Fruit fly (Drosophila melanogaster) whole organism, embryonic: Measurements from ENCODE around the gene Rrp45.

Experiments
- Asciz ChIP-seq: fragments of 200-800 bp; sonication (Bioruptor generic); optimal IDR thresholded peaks from 2 replicates; lab custom pipeline; 2017; ENCODE audit warnings: missing biosample characterization, mild to moderate bottlenecking, missing genetic modification characterization, missing genetic modification reagents
- CG10274 ChIP-seq: fragments of 200-800 bp; sonication (Bioruptor generic); optimal IDR thresholded peaks from 3 replicates; lab custom pipeline; 2017; ENCODE audit warnings: missing biosample characterization, mild to moderate bottlenecking, missing genetic modification characterization
- CG10366 ChIP-seq: fragments of 200-800 bp; sonication (Bioruptor generic); IDR thresholded peaks from 2 replicates; pipeline ENCODE4 v1.3.6; 2022; ENCODE audit warnings: missing biosample characterization, missing genetic modification characterization
- CG11093 ChIP-seq: fragments of 200-800 bp; sonication (Bioruptor generic); IDR thresholded peaks from 3 replicates; pipeline ENCODE4 v1.3.6; 2022; ENCODE audit warnings: missing biosample characterization, missing genetic modification characterization
- CG11247 ChIP-seq: fragments of 200-800 bp; sonication (Bioruptor generic); IDR thresholded peaks from 2 replicates; pipeline ENCODE4 v1.3.6; 2022; ENCODE audit warnings: missing biosample characterization, missing genetic modification characterization
- CG11504 ChIP-seq: fragments of 200-800 bp; sonication (Bioruptor generic); optimal IDR thresholded peaks from 3 replicates; lab custom pipeline; 2019; ENCODE audit warnings: missing biosample characterization, mild to moderate bottlenecking, missing genetic modification characterization, moderate library complexity
- CG11695 ChIP-seq: fragments of 200-800 bp; sonication (Bioruptor generic); IDR thresholded peaks from 3 replicates; pipeline ENCODE4 v1.3.6; 2022; ENCODE audit warnings: missing biosample characterization, missing genetic modification characterization
- CG12104 ChIP-seq: fragments of 200-800 bp; sonication (Bioruptor generic); optimal IDR thresholded peaks from 3 replicates; lab custom pipeline; 2016; ENCODE audit warnings: missing biosample characterization, missing genetic modification characterization
- CG14965 ChIP-seq: fragments of 200-800 bp; sonication (Bioruptor generic); optimal IDR thresholded peaks from 2 replicates; lab custom pipeline; 2016; ENCODE audit warnings: missing biosample characterization, missing genetic modification characterization, borderline replicate concordance
- CG17361 ChIP-seq: fragments of 200-800 bp; sonication (Bioruptor generic); IDR thresholded peaks from 3 replicates; pipeline ENCODE4 v1.3.6; 2022; ENCODE audit warnings: missing biosample characterization, missing genetic modification characterization
- CG1792 ChIP-seq: fragments of 200-800 bp; sonication (Bioruptor generic); optimal IDR thresholded peaks from 2 replicates; lab custom pipeline; 2016; ENCODE audit warnings: missing biosample characterization, missing genetic modification characterization
- CG18262 ChIP-seq: fragments of 200-800 bp; optimal IDR thresholded peaks from 3 replicates; lab custom pipeline; 2019; ENCODE audit warnings: missing biosample characterization, mild to moderate bottlenecking, missing genetic modification characterization, moderate library complexity
- CG3065 ChIP-seq: fragments of 200-800 bp; sonication (Bioruptor generic); optimal IDR thresholded peaks from 2 replicates; lab custom pipeline; 2016; ENCODE audit warnings: missing biosample characterization, missing genetic modification characterization
- CG32532 ChIP-seq: fragments of 200-800 bp; sonication (Bioruptor generic); IDR thresholded peaks from 2 replicates; pipeline ENCODE4 v1.3.6; 2022; ENCODE audit warnings: missing biosample characterization, missing genetic modification characterization
- CG4730 ChIP-seq: fragments of 200-800 bp; sonication (Bioruptor generic); IDR thresholded peaks from 2 replicates; pipeline ENCODE4 v1.3.6; 2022; ENCODE audit warnings: missing biosample characterization, missing genetic modification characterization
- CG5245 ChIP-seq: fragments of 200-800 bp; sonication (Bioruptor generic); optimal IDR thresholded peaks from 3 replicates; lab custom pipeline; 2016; ENCODE audit warnings: missing biosample characterization, missing genetic modification characterization
- CG6683 ChIP-seq: fragments of 200-800 bp; sonication (Bioruptor generic); optimal IDR thresholded peaks from 2 replicates; lab custom pipeline; 2017; ENCODE audit warnings: missing biosample characterization, mild to moderate bottlenecking, missing genetic modification characterization, missing genetic modification reagents
- CG7745 ChIP-seq: fragments of 200-800 bp; sonication (Bioruptor generic); optimal IDR thresholded peaks from 2 replicates; lab custom pipeline; 2018; ENCODE audit warnings: missing biosample characterization, mild to moderate bottlenecking, missing genetic modification characterization, moderate library complexity
- CG8924 ChIP-seq: fragments of 200-800 bp; optimal IDR thresholded peaks from 3 replicates; lab custom pipeline; 2019; ENCODE audit warnings: missing biosample characterization, mild to moderate bottlenecking, missing genetic modification characterization, moderate library complexity
- Dip2 ChIP-seq: fragments of 200-800 bp; sonication (Bioruptor generic); IDR thresholded peaks from 2 replicates; pipeline ENCODE4 v1.3.6; 2022; ENCODE audit warnings: missing biosample characterization, missing genetic modification characterization
- Fer2 ChIP-seq: fragments of 200-800 bp; sonication (Bioruptor generic); optimal IDR thresholded peaks from 2 replicates; lab custom pipeline; 2018; ENCODE audit warnings: missing biosample characterization, mild to moderate bottlenecking, missing genetic modification characterization, moderate library complexity
- HLHmδ ChIP-seq: fragments of 200-800 bp; sonication (Bioruptor generic); optimal IDR thresholded peaks from 2 replicates; lab custom pipeline; 2018; ENCODE audit warnings: missing biosample characterization, mild to moderate bottlenecking, missing genetic modification characterization, moderate library complexity
- HmgZ ChIP-seq: fragments of 200-800 bp; sonication (Bioruptor generic); optimal IDR thresholded peaks from 2 replicates; lab custom pipeline; 2018; ENCODE audit warnings: missing biosample characterization, mild to moderate bottlenecking, missing genetic modification characterization
- Hr3 ChIP-seq: fragments of 200-800 bp; sonication (Bioruptor generic); optimal IDR thresholded peaks from 3 replicates; lab custom pipeline; 2016; ENCODE audit warnings: missing biosample characterization, missing genetic modification characterization
- Hr78 ChIP-seq, 2 experiments: fragments of 200-800 bp in 1 of 2; fragments of >200 bp in 1 of 2; sonication (Bioruptor generic) in 1 of 2; optimal IDR thresholded peaks; 2 replicates each; lab custom pipeline; 2017 to 2019; ENCODE audit warnings: missing biosample characterization in 2 of 2, missing genetic modification characterization in 2 of 2, mild to moderate bottlenecking in 1 of 2, moderate library complexity in 1 of 2
- Max ChIP-seq: fragments of 200-800 bp; sonication (Bioruptor generic); optimal IDR thresholded peaks from 2 replicates; lab custom pipeline; 2016; ENCODE audit warnings: missing biosample characterization, mild to moderate bottlenecking, missing genetic modification characterization
- Med ChIP-seq: fragments of 200-800 bp; sonication (Bioruptor generic); peaks from one replicate; lab custom pipeline; 2016; ENCODE audit warnings: missing biosample characterization, missing genetic modification characterization, mild to moderate bottlenecking, inconsistent platforms, moderate library complexity
- Mes4 ChIP-seq: fragments of 200-800 bp; sonication (Bioruptor generic); optimal IDR thresholded peaks from 2 replicates; lab custom pipeline; 2016; ENCODE audit warnings: missing biosample characterization, missing genetic modification characterization
- NK7.1 ChIP-seq: fragments of 200-800 bp; sonication (Bioruptor generic); optimal IDR thresholded peaks from 3 replicates; lab custom pipeline; 2016; ENCODE audit warnings: missing biosample characterization, missing genetic modification characterization
- Nf-YC ChIP-seq: fragments of 200-800 bp; optimal IDR thresholded peaks from 3 replicates; lab custom pipeline; 2019; ENCODE audit warnings: missing biosample characterization, mild to moderate bottlenecking, missing genetic modification characterization, moderate library complexity
- Ssrp ChIP-seq: fragments of 200-800 bp; sonication (Bioruptor generic); optimal IDR thresholded peaks from 2 replicates; lab custom pipeline; 2018; ENCODE audit warnings: missing biosample characterization, mild to moderate bottlenecking, missing genetic modification characterization, moderate library complexity
- amos ChIP-seq: fragments of 200-800 bp; sonication (Bioruptor generic); IDR thresholded peaks from 2 replicates; pipeline ENCODE4 v1.3.6; 2022; ENCODE audit warnings: missing biosample characterization, missing genetic modification characterization; ENCODE audit not compliant: partially characterized antibody
- ash1 ChIP-seq: fragments of 200-800 bp; sonication (Bioruptor generic); optimal IDR thresholded peaks from 2 replicates; lab custom pipeline; 2018; ENCODE audit warnings: missing biosample characterization, mild to moderate bottlenecking, missing genetic modification characterization
- crol ChIP-seq: fragments of 200-800 bp; sonication (Bioruptor generic); IDR thresholded peaks from 2 replicates; pipeline ENCODE4 v1.3.6; 2022; ENCODE audit warnings: missing biosample characterization, missing genetic modification characterization
- gem ChIP-seq: fragments of 200-800 bp; sonication (Bioruptor generic); optimal IDR thresholded peaks from 2 replicates; lab custom pipeline; 2019; ENCODE audit warnings: missing biosample characterization, mild to moderate bottlenecking, missing genetic modification characterization, moderate library complexity
- gfzf ChIP-seq: fragments of 200-800 bp; sonication (Bioruptor generic); optimal IDR thresholded peaks from 2 replicates; lab custom pipeline; 2016; ENCODE audit warnings: missing biosample characterization, mild to moderate bottlenecking, missing genetic modification characterization, moderate library complexity
- inv ChIP-seq: fragments of 200-800 bp; sonication (Bioruptor generic); IDR thresholded peaks from 2 replicates; pipeline ENCODE4 v1.3.6; 2022; ENCODE audit warnings: missing biosample characterization, missing genetic modification characterization; ENCODE audit not compliant: partially characterized antibody
- jigr1 ChIP-seq: fragments of 200-800 bp; sonication (Bioruptor generic); IDR thresholded peaks from 3 replicates; pipeline ENCODE4 v1.3.6; 2022; ENCODE audit warnings: missing biosample characterization, missing genetic modification characterization
- maf-S ChIP-seq: fragments of 200-800 bp; sonication (Bioruptor generic); optimal IDR thresholded peaks from 2 replicates; lab custom pipeline; 2016; ENCODE audit warnings: missing biosample characterization, missing genetic modification characterization
- nau ChIP-seq: fragments of 200-800 bp; sonication (Bioruptor generic); optimal IDR thresholded peaks from 3 replicates; lab custom pipeline; 2017; ENCODE audit warnings: missing biosample characterization, mild to moderate bottlenecking, missing genetic modification characterization, missing genetic modification reagents
- pita ChIP-seq: fragments of 200-800 bp; sonication (Bioruptor generic); optimal IDR thresholded peaks from 2 replicates; lab custom pipeline; 2017; ENCODE audit warnings: missing biosample characterization, mild to moderate bottlenecking, missing genetic modification characterization
- pnt ChIP-seq: fragments of 200-800 bp; sonication (Bioruptor generic); optimal IDR thresholded peaks from 3 replicates; lab custom pipeline; 2016; ENCODE audit warnings: missing biosample characterization, missing genetic modification characterization
- rib ChIP-seq: fragments of 200-800 bp; sonication (Bioruptor generic); IDR thresholded peaks from 2 replicates; pipeline ENCODE4 v1.3.6; 2022; ENCODE audit warnings: missing biosample characterization, missing genetic modification characterization
- run ChIP-seq: fragments of 200-800 bp; sonication (Bioruptor generic); optimal IDR thresholded peaks from 3 replicates; lab custom pipeline; 2018; ENCODE audit warnings: missing biosample characterization, mild to moderate bottlenecking, missing genetic modification characterization
- tap ChIP-seq: fragments of 200-800 bp; optimal IDR thresholded peaks from 3 replicates; lab custom pipeline; 2019; ENCODE audit warnings: missing biosample characterization, mild to moderate bottlenecking, missing genetic modification characterization, moderate library complexity
- toy ChIP-seq: fragments of 200-800 bp; sonication (Bioruptor generic); IDR thresholded peaks from 2 replicates; pipeline ENCODE4 v1.3.6; 2022; ENCODE audit warnings: missing biosample characterization, missing genetic modification characterization
- ttk ChIP-seq: fragments of 200-800 bp; sonication (Bioruptor generic); IDR thresholded peaks from 2 replicates; pipeline ENCODE4 v2.1.2; 2022; ENCODE audit warnings: missing biosample characterization, missing genetic modification characterization
- tup ChIP-seq: fragments of 200-800 bp; sonication (Bioruptor generic); optimal IDR thresholded peaks from 2 replicates; lab custom pipeline; 2016; ENCODE audit warnings: missing biosample characterization, mild to moderate bottlenecking, missing genetic modification characterization, moderate library complexity
- usp ChIP-seq: fragments of >200 bp; optimal IDR thresholded peaks from 2 replicates; lab custom pipeline; 2017; ENCODE audit warnings: missing biosample characterization, missing genetic modification characterization
- wor ChIP-seq: fragments of 200-800 bp; sonication (Bioruptor generic); IDR thresholded peaks from 2 replicates; pipeline ENCODE4 v1.3.6; 2022; ENCODE audit warnings: missing biosample characterization, missing genetic modification characterization
- zf30C ChIP-seq: fragments of 200-800 bp; sonication (Bioruptor generic); optimal IDR thresholded peaks from 3 replicates; lab custom pipeline; 2018; ENCODE audit warnings: missing biosample characterization, mild to moderate bottlenecking, missing genetic modification characterization

Rrp45 gene

dm6 chrX:16787416-16787900, 3.6 kb downstream of the Rrp45 start (continued):
- TF ChIP-seq CG32532 (GFP tag; lab: Robert Waterston, UW) (no peak), CG7745 (tag; lab: Kevin White, UChicago) (no peak), usp (GFP tag; lab: Kevin White, UChicago) (no peak), Dip2 (GFP tag; lab: Robert Waterston, UW) (no peak), CG10274 (GFP tag; lab: Kevin White, UChicago) (no peak), pnt (GFP tag; lab: Kevin White, UChicago) (no peak), crol (GFP tag; lab: Robert Waterston, UW) (no peak), CG11504 (tag; lab: Kevin White, UChicago) (no peak), gfzf (GFP tag; lab: Kevin White, UChicago) (peak; percentile 55), Hr3 (GFP tag; lab: Kevin White, UChicago) (no peak), Ssrp (tag; lab: Kevin White, UChicago) (no peak), CG18262 (tag; lab: Kevin White, UChicago) (no peak), HLHmδ (no peak), CG10366 (GFP tag; lab: Robert Waterston, UW) (no peak), Nf-YC (tag; lab: Kevin White, UChicago) (no peak), tap (tag; lab: Kevin White, UChicago) (no peak), NK7.1 (no peak), ash1 (no peak), Hr78 (GFP tag; optimal IDR thresholded peaks at IDR 0.05; lab: Kevin White, UChicago) (no peak), CG6683 (GFP tag; lab: Kevin White, UChicago) (no peak), CG5245 (GFP tag; lab: Kevin White, UChicago) (no peak), jigr1 (no peak), run (tag; lab: Kevin White, UChicago) (no peak), ttk (GFP tag; lab: Robert Waterston, UW) (no peak), CG4730 (GFP tag; lab: Robert Waterston, UW) (no peak), zf30C (GFP tag; lab: Kevin White, UChicago) (no peak), CG8924 (tag; lab: Kevin White, UChicago) (no peak), wor (GFP tag; lab: Robert Waterston, UW) (no peak), nau (GFP tag; lab: Kevin White, UChicago) (no peak), CG3065 (GFP tag; lab: Kevin White, UChicago) (no peak), Max (no peak), Asciz (no peak), CG11247 (GFP tag; lab: Robert Waterston, UW) (no peak), HmgZ (tag; lab: Kevin White, UChicago) (no peak), Med (GFP tag; lab: Kevin White, UChicago) (no peak), pita (GFP tag; lab: Kevin White, UChicago) (no peak), CG12104 (GFP tag; lab: Kevin White, UChicago) (no peak), Fer2 (tag; lab: Kevin White, UChicago) (no peak), toy (GFP tag; lab: Robert Waterston, UW) (no peak), rib (no peak), amos (GFP tag; lab: Robert Waterston, UW) (peak; percentile 69), Mes4 (GFP tag; lab: Kevin White, UChicago) (no peak), CG11093 (no peak), CG14965 (GFP tag; lab: Kevin White, UChicago) (no peak), inv (peak; percentile 51; the same call in 1 of the 2 replicates), CG11695 (GFP tag; lab: Robert Waterston, UW) (no peak), tup (GFP tag; lab: Kevin White, UChicago) (no peak), gem (tag; lab: Kevin White, UChicago) (peak; percentile 8), CG17361 (GFP tag; lab: Robert Waterston, UW) (0 out of 3 replicates have a peak, but pooled peaks have one; percentile 35), maf-S (GFP tag; lab: Kevin White, UChicago) (no peak), CG1792 (GFP tag; lab: Kevin White, UChicago) (no peak)
